Worm (Caenorhabditis elegans) whole organism, early embryonic: ENCODE results near the gene F25E2.2.

Experiments
- F13C5.2 ChIP-seq: sonication (generic microtip); optimal IDR thresholded peaks from 2 replicates; lab custom pipeline; 2017; ENCODE audit warnings: mild to moderate bottlenecking, missing genetic modification characterization, inconsistent platforms, missing compliant biosample characterization
- ceh-13 ChIP-seq: fragments of 200-800 bp; sonication (Bioruptor generic); optimal IDR thresholded peaks from 2 replicates; lab custom pipeline; 2018; ENCODE audit warnings: mild to moderate bottlenecking, missing genetic modification characterization, missing compliant biosample characterization

- TF ChIP-seq F13C5.2 (tag; lab: Kevin White, UChicago) = no peak
- TF ChIP-seq ceh-13 (GFP tag; lab: Kevin White, UChicago) = no peak
Measured at ce11 chrX:817984-818383, 7.4 kb upstream of the F25E2.2 start.
